Fruit fly (Drosophila melanogaster) whole organism, embryonic: ENCODE results near the gene COX5B.

Experiments used
- Awh ChIP-seq: fragments of 200-800 bp; sonication (Bioruptor generic); IDR thresholded peaks from 2 replicates; pipeline ENCODE4, ENCODE4 v1.3.6; 2022; ENCODE audit warnings: missing biosample characterization, missing genetic modification characterization
- B-H1 ChIP-seq: fragments of 200-800 bp; sonication (Bioruptor generic); IDR thresholded peaks from 3 replicates; pipeline ENCODE4 v1.3.6; 2022; ENCODE audit warnings: missing biosample characterization, missing genetic modification characterization
- CG1024 ChIP-seq: fragments of 200-800 bp; sonication (Bioruptor generic); IDR thresholded peaks from 2 replicates; pipeline ENCODE4 v1.3.6; 2022; ENCODE audit warnings: missing biosample characterization, missing genetic modification characterization
- CG10274 ChIP-seq: fragments of 200-800 bp; sonication (Bioruptor generic); optimal IDR thresholded peaks from 3 replicates; lab custom pipeline; 2017; ENCODE audit warnings: missing biosample characterization, mild to moderate bottlenecking, missing genetic modification characterization
- CG12769 ChIP-seq: fragments of 200-800 bp; sonication (Bioruptor generic); optimal IDR thresholded peaks from 2 replicates; lab custom pipeline; 2019; ENCODE audit warnings: missing biosample characterization, mild to moderate bottlenecking, missing genetic modification characterization, moderate library complexity
- CG14441 ChIP-seq: fragments of 200-800 bp; sonication (Bioruptor generic); IDR thresholded peaks from 2 replicates; pipeline ENCODE4 v1.3.6; 2022; ENCODE audit warnings: missing biosample characterization, missing genetic modification characterization
- CG15514 ChIP-seq: fragments of 200-800 bp; sonication (Bioruptor generic); optimal IDR thresholded peaks from 3 replicates; lab custom pipeline; 2017; ENCODE audit warnings: missing biosample characterization, missing genetic modification characterization, mild to moderate bottlenecking, moderate library complexity, missing genetic modification reagents
- CG15601 ChIP-seq: fragments of 200-800 bp; sonication (Bioruptor generic); optimal IDR thresholded peaks from 3 replicates; lab custom pipeline; 2019; ENCODE audit warnings: missing biosample characterization, mild to moderate bottlenecking, missing genetic modification characterization, moderate library complexity
- CG31224 ChIP-seq: fragments of 200-800 bp; sonication (Bioruptor generic); IDR thresholded peaks from 2 replicates; pipeline ENCODE4 v1.3.6; 2022; ENCODE audit warnings: missing biosample characterization, missing genetic modification characterization
- CG31441 ChIP-seq: fragments of 200-800 bp; sonication (Bioruptor generic); IDR thresholded peaks from 2 replicates; pipeline ENCODE4 v1.3.6; 2022; ENCODE audit warnings: missing biosample characterization, missing genetic modification characterization
- CG34376 ChIP-seq: fragments of 200-800 bp; sonication (Bioruptor generic); optimal IDR thresholded peaks from 2 replicates; lab custom pipeline; 2018; ENCODE audit warnings: missing biosample characterization, mild to moderate bottlenecking, missing genetic modification characterization
- CG4360 ChIP-seq: fragments of 200-800 bp; sonication (Bioruptor generic); IDR thresholded peaks from 2 replicates; pipeline ENCODE4 v1.3.6; 2022; ENCODE audit warnings: missing biosample characterization, missing genetic modification characterization
- CG6175 ChIP-seq: fragments of 200-800 bp; sonication (Bioruptor generic); IDR thresholded peaks from 3 replicates; pipeline ENCODE4 v1.3.6; 2022; ENCODE audit warnings: missing biosample characterization, missing genetic modification characterization
- CG6689 ChIP-seq: fragments of 200-800 bp; sonication (Bioruptor generic); IDR thresholded peaks from 2 replicates; pipeline ENCODE4 v1.3.6; 2022; ENCODE audit warnings: missing biosample characterization, missing genetic modification characterization
- CG7745 ChIP-seq: fragments of 200-800 bp; sonication (Bioruptor generic); optimal IDR thresholded peaks from 2 replicates; lab custom pipeline; 2018; ENCODE audit warnings: missing biosample characterization, mild to moderate bottlenecking, missing genetic modification characterization, moderate library complexity
- CG8924 ChIP-seq: fragments of 200-800 bp; optimal IDR thresholded peaks from 3 replicates; lab custom pipeline; 2019; ENCODE audit warnings: missing biosample characterization, mild to moderate bottlenecking, missing genetic modification characterization, moderate library complexity
- Dll ChIP-seq: fragments of 200-800 bp; sonication (Bioruptor generic); IDR thresholded peaks from 4 replicates; pipeline ENCODE4 v1.3.6; 2022; ENCODE audit warnings: missing biosample characterization, missing genetic modification characterization; ENCODE audit not compliant: partially characterized antibody
- Drgx ChIP-seq: fragments of 200-800 bp; sonication (Bioruptor generic); IDR thresholded peaks from 2 replicates; pipeline ENCODE4 v1.3.6; 2022; ENCODE audit warnings: missing biosample characterization, missing genetic modification characterization
- Ets65A ChIP-seq: fragments of 200-800 bp; sonication (Bioruptor generic); peaks from one replicate; lab custom pipeline; 2016; ENCODE audit warnings: missing biosample characterization, missing genetic modification characterization
- HLH3B ChIP-seq: fragments of 200-800 bp; sonication (Bioruptor generic); IDR thresholded peaks from 2 replicates; pipeline ENCODE4 v1.3.6; 2022; ENCODE audit warnings: missing biosample characterization, missing genetic modification characterization
- Hr78 ChIP-seq, 2 experiments: fragments of 200-800 bp in 1 of 2; fragments of >200 bp in 1 of 2; sonication (Bioruptor generic) in 1 of 2; optimal IDR thresholded peaks; 2 replicates each; lab custom pipeline; 2017 to 2019; ENCODE audit warnings: missing biosample characterization in 2 of 2, missing genetic modification characterization in 2 of 2, mild to moderate bottlenecking in 1 of 2, moderate library complexity in 1 of 2
- Jarid2 ChIP-seq: fragments of 200-800 bp; sonication (Bioruptor generic); optimal IDR thresholded peaks from 3 replicates; lab custom pipeline; 2017; ENCODE audit warnings: mild to moderate bottlenecking, missing biosample characterization, missing genetic modification reagents, missing genetic modification characterization
- Trl ChIP-seq, 3 experiments: fragments of >200 bp in 2 of 3; fragments of 200-800 bp in 1 of 3; sonication (Bioruptor generic) in 1 of 3; optimal IDR thresholded peaks; 2 replicates in 1 of 3; 3 replicates in 2 of 3; lab custom pipeline; 2016 to 2017; ENCODE audit warnings: missing biosample characterization in 1 of 3, missing genetic modification characterization in 1 of 3
- abd-A ChIP-seq: fragments of 200-800 bp; sonication (Bioruptor generic); optimal IDR thresholded peaks from 3 replicates; lab custom pipeline; 2019; ENCODE audit warnings: missing biosample characterization, mild to moderate bottlenecking, missing genetic modification characterization, moderate library complexity
- amos ChIP-seq: fragments of 200-800 bp; sonication (Bioruptor generic); IDR thresholded peaks from 2 replicates; pipeline ENCODE4 v1.3.6; 2022; ENCODE audit warnings: missing biosample characterization, missing genetic modification characterization; ENCODE audit not compliant: partially characterized antibody
- ash1 ChIP-seq: fragments of 200-800 bp; sonication (Bioruptor generic); optimal IDR thresholded peaks from 2 replicates; lab custom pipeline; 2018; ENCODE audit warnings: missing biosample characterization, mild to moderate bottlenecking, missing genetic modification characterization
- bab2 ChIP-seq: fragments of 200-800 bp; sonication (Bioruptor generic); optimal IDR thresholded peaks from 2 replicates; lab custom pipeline; 2016; ENCODE audit warnings: missing biosample characterization, missing genetic modification characterization
- bowl ChIP-seq: fragments of 200-800 bp; sonication (Bioruptor generic); IDR thresholded peaks from 2 replicates; pipeline ENCODE4 v1.3.6; 2022; ENCODE audit warnings: missing biosample characterization, missing genetic modification characterization
- btn ChIP-seq: fragments of 200-800 bp; sonication (Bioruptor generic); optimal IDR thresholded peaks from 2 replicates; lab custom pipeline; 2016; ENCODE audit warnings: missing biosample characterization, missing genetic modification characterization
- chm ChIP-seq: fragments of 200-800 bp; sonication (Bioruptor generic); IDR thresholded peaks from 2 replicates; pipeline ENCODE4 v1.3.6; 2022; ENCODE audit warnings: missing biosample characterization, missing genetic modification characterization
- crol ChIP-seq: fragments of 200-800 bp; sonication (Bioruptor generic); IDR thresholded peaks from 2 replicates; pipeline ENCODE4 v1.3.6; 2022; ENCODE audit warnings: missing biosample characterization, missing genetic modification characterization
- dati ChIP-seq: fragments of 200-800 bp; sonication (Bioruptor generic); IDR thresholded peaks from 2 replicates; pipeline ENCODE4 v1.3.6; 2022; ENCODE audit warnings: missing biosample characterization, missing genetic modification characterization
- dimm ChIP-seq: fragments of 200-800 bp; sonication (Bioruptor generic); IDR thresholded peaks from 2 replicates; pipeline ENCODE4 v1.3.6; 2022; ENCODE audit warnings: missing biosample characterization, missing genetic modification characterization
- eyg ChIP-seq: fragments of 200-800 bp; sonication (Bioruptor generic); optimal IDR thresholded peaks from 3 replicates; lab custom pipeline; 2016; ENCODE audit warnings: missing biosample characterization, missing genetic modification characterization
- gsb-n ChIP-seq: fragments of 200-800 bp; sonication (Bioruptor generic); optimal IDR thresholded peaks from 3 replicates; lab custom pipeline; 2018; ENCODE audit warnings: missing biosample characterization, mild to moderate bottlenecking, missing genetic modification characterization
- kni ChIP-seq: fragments of 200-800 bp; sonication (Bioruptor generic); optimal IDR thresholded peaks from 3 replicates; lab custom pipeline; 2017; ENCODE audit warnings: mild to moderate bottlenecking, missing biosample characterization, missing genetic modification reagents, missing genetic modification characterization
- knrl ChIP-seq: fragments of 200-800 bp; sonication (Bioruptor generic); IDR thresholded peaks from 3 replicates; pipeline ENCODE4 v1.3.6; 2022; ENCODE audit warnings: missing biosample characterization, missing genetic modification characterization; ENCODE audit not compliant: partially characterized antibody
- lilli ChIP-seq: fragments of 200-800 bp; sonication (Bioruptor generic); optimal IDR thresholded peaks from 3 replicates; lab custom pipeline; 2016; ENCODE audit warnings: missing biosample characterization, missing genetic modification characterization
- nerfin-2 ChIP-seq: fragments of 200-800 bp; sonication (Bioruptor generic); IDR thresholded peaks from 2 replicates; pipeline ENCODE4 v1.3.6; 2022; ENCODE audit warnings: missing biosample characterization, missing genetic modification characterization; ENCODE audit not compliant: partially characterized antibody
- oc ChIP-seq: fragments of 200-800 bp; sonication (Bioruptor generic); optimal IDR thresholded peaks from 2 replicates; lab custom pipeline; 2018; ENCODE audit warnings: missing biosample characterization, mild to moderate bottlenecking, missing genetic modification characterization, moderate library complexity
- pan ChIP-seq, 4 experiments: fragments of >200 bp in 3 of 4; fragments of 200-800 bp in 1 of 4; sonication (Bioruptor generic) in 1 of 4; optimal IDR thresholded peaks in 3 of 4; IDR thresholded peaks in 1 of 4; 2 replicates each; pipeline versions ENCODE4 v1.3.6 to Lab custom; 2017 to 2022; ENCODE audit warnings: missing biosample characterization in 2 of 4, missing genetic modification characterization in 2 of 4, mixed read lengths in 1 of 4
- phol ChIP-seq: fragments of 200-800 bp; sonication (Bioruptor generic); optimal IDR thresholded peaks from 3 replicates; lab custom pipeline; 2018; ENCODE audit warnings: missing biosample characterization, mild to moderate bottlenecking, missing genetic modification characterization, moderate library complexity
- pros ChIP-seq: fragments of 200-800 bp; sonication (Bioruptor generic); optimal IDR thresholded peaks from 3 replicates; lab custom pipeline; 2019; ENCODE audit warnings: missing biosample characterization, mild to moderate bottlenecking, missing genetic modification characterization, moderate library complexity
- sd ChIP-seq: fragments of 200-800 bp; sonication (Bioruptor generic); optimal IDR thresholded peaks from 3 replicates; lab custom pipeline; 2018; ENCODE audit warnings: missing biosample characterization, mild to moderate bottlenecking, missing genetic modification characterization, moderate library complexity
- sens ChIP-seq: fragments of 200-800 bp; sonication (Bioruptor generic); peaks from one replicate; lab custom pipeline; 2016; ENCODE audit warnings: missing biosample characterization, missing genetic modification characterization
- sqz ChIP-seq: fragments of 200-800 bp; sonication (Bioruptor generic); optimal IDR thresholded peaks from 3 replicates; lab custom pipeline; 2018; ENCODE audit warnings: missing biosample characterization, mild to moderate bottlenecking, missing genetic modification characterization
- toy ChIP-seq: fragments of 200-800 bp; sonication (Bioruptor generic); IDR thresholded peaks from 2 replicates; pipeline ENCODE4 v1.3.6; 2022; ENCODE audit warnings: missing biosample characterization, missing genetic modification characterization
- zf30C ChIP-seq: fragments of 200-800 bp; sonication (Bioruptor generic); optimal IDR thresholded peaks from 3 replicates; lab custom pipeline; 2018; ENCODE audit warnings: missing biosample characterization, mild to moderate bottlenecking, missing genetic modification characterization
- zfh1 ChIP-seq: fragments of 200-800 bp; sonication (Bioruptor generic); IDR thresholded peaks from 3 replicates; pipeline ENCODE4 v1.3.6; 2022; ENCODE audit warnings: missing biosample characterization, missing genetic modification characterization

COX5B gene

dm6 chr2L:6534125-6534815 lies 23.3 kb upstream of the COX5B start (continued):
- TF ChIP-seq zfh1 (GFP tag; lab: Robert Waterston, UW): no peak
- no peak for TF ChIP-seq eyg (GFP tag; lab: Kevin White, UChicago)
- peak; percentile 58 for TF ChIP-seq kni
- no peak for TF ChIP-seq pan (optimal IDR thresholded peaks at IDR 0.05; lab: Kevin White, UChicago)
- TF ChIP-seq pan (GFP tag; optimal IDR thresholded peaks at IDR 0.05 in 1 of 2, IDR thresholded peaks at IDR 0.05 in 1 of 2): no peak
- TF ChIP-seq CG12769 (tag; lab: Kevin White, UChicago): no peak
- peak; percentile 41 for TF ChIP-seq sqz (GFP tag; lab: Kevin White, UChicago)
- TF ChIP-seq bab2 (GFP tag; lab: Kevin White, UChicago): no peak
- TF ChIP-seq Hr78 (GFP tag; optimal IDR thresholded peaks at IDR 0.05; lab: Kevin White, UChicago): peak in 1 of 2 experiments; percentile 23
- TF ChIP-seq pros: peak; percentile 94
- no peak for TF ChIP-seq btn (GFP tag; lab: Kevin White, UChicago)
- TF ChIP-seq crol (GFP tag; lab: Robert Waterston, UW): peak; percentile 84
- TF ChIP-seq CG6689 (GFP tag; lab: Robert Waterston, UW): no peak
- no peak for TF ChIP-seq CG31441 (GFP tag; lab: Robert Waterston, UW)
- TF ChIP-seq lilli (GFP tag; lab: Kevin White, UChicago): no peak
- no peak for TF ChIP-seq toy (GFP tag; lab: Robert Waterston, UW)
- no peak for TF ChIP-seq CG8924 (tag; lab: Kevin White, UChicago)
- no peak for TF ChIP-seq bowl (GFP tag; lab: Robert Waterston, UW)
- peak; percentile 46 for TF ChIP-seq Ets65A (GFP tag; lab: Kevin White, UChicago)
- TF ChIP-seq nerfin-2 (GFP tag; lab: Robert Waterston, UW): no peak
- no peak for TF ChIP-seq dimm (GFP tag; lab: Robert Waterston, UW)
- TF ChIP-seq Awh: 0 out of 2 replicates have a peak, but pooled peaks have one; percentile 13
- TF ChIP-seq dati (GFP tag; lab: Robert Waterston, UW): no peak
- peak; percentile 80 for TF ChIP-seq oc (tag; lab: Kevin White, UChicago)
- no peak for TF ChIP-seq CG31224
- TF ChIP-seq HLH3B (GFP tag; lab: Robert Waterston, UW): no peak
- TF ChIP-seq CG15601 (tag; lab: Kevin White, UChicago): no peak
- no peak for TF ChIP-seq phol (tag; lab: Kevin White, UChicago)
- TF ChIP-seq ash1 (GFP tag; lab: Kevin White, UChicago): no peak
- no peak for TF ChIP-seq amos
- TF ChIP-seq gsb-n (tag; lab: Kevin White, UChicago): no peak
- no peak for TF ChIP-seq CG1024 (GFP tag; lab: Robert Waterston, UW)
- no peak for TF ChIP-seq CG6175 (GFP tag; lab: Robert Waterston, UW)
- TF ChIP-seq abd-A: peak; percentile 47
- no peak for TF ChIP-seq Drgx (GFP tag; lab: Robert Waterston, UW)
- peak; percentile 83 for TF ChIP-seq sd (tag; lab: Kevin White, UChicago)
- no peak for TF ChIP-seq CG10274
- peak; percentile 71 for TF ChIP-seq CG7745

- TF ChIP-seq knrl (GFP tag; lab: Robert Waterston, UW) (0 out of 3 replicates have a peak, but pooled peaks have one; percentile 33), CG34376 (GFP tag; lab: Kevin White, UChicago) (no peak), amos (peak; percentile 60; the same call in 1 of the 2 replicates), abd-A (peak; percentile 52), Dll (GFP tag; lab: Robert Waterston, UW) (0 out of 4 replicates have a peak, but pooled peaks have one; percentile 28), CG4360 (GFP tag; lab: Robert Waterston, UW) (0 out of 2 replicates have a peak, but pooled peaks have one; percentile 9), Jarid2 (GFP tag; lab: Kevin White, UChicago) (peak; percentile 89), CG14441 (no peak), CG15514 (GFP tag; lab: Kevin White, UChicago) (no peak), chm (GFP tag; lab: Robert Waterston, UW) (no peak), B-H1 (GFP tag; lab: Robert Waterston, UW) (no peak), Trl (optimal IDR thresholded peaks at IDR 0.05; lab: Kevin White, UChicago) (peak in 1 of 2 experiments; percentile 9), Trl (GFP tag; optimal IDR thresholded peaks at IDR 0.05; lab: Kevin White, UChicago) (no peak), sens (GFP tag; lab: Kevin White, UChicago) (peak; percentile 22), zf30C (GFP tag; lab: Kevin White, UChicago) (peak; percentile 64)
Observed at dm6 chr2L:6536044-6536581, 21.5 kb upstream of the COX5B start.
